Fruit fly (Drosophila melanogaster) S2 (cell line): Measurements from ENCODE around the gene Or22a.

Experiments
- CG8478 ChIP-seq: fragments of >200 bp; optimal IDR thresholded peaks from 2 replicates; lab custom pipeline; 2018
- CTCF ChIP-seq, 2 experiments: fragments of >200 bp; optimal IDR thresholded peaks; 2 replicates each; lab custom pipeline; 2018

dm6 chr2L:1520191-1520590 lies at the start of gene Or22a:
- no peak for TF ChIP-seq CG8478 (lab: Kevin White, UChicago)
- TF ChIP-seq CTCF (optimal IDR thresholded peaks at IDR 0.05; lab: Kevin White, UChicago), result no peak
